Worm (Caenorhabditis elegans) whole organism, midembryonic: ENCODE results near the gene Y75B8A.8.
A peak's percentile ranks its signal among the peaks of the same experiment; 100 is the strongest.

Experiments used
- T22C8.4 ChIP-seq: fragments of 200-800 bp; sonication (Bioruptor generic); IDR thresholded peaks from 2 replicates; pipeline ENCODE4 v1.3.6; 2022; ENCODE audit warnings: missing genetic modification characterization, missing compliant biosample characterization
- cog-1 ChIP-seq: sonication (generic microtip); optimal IDR thresholded peaks from 2 replicates; lab custom pipeline; 2016; ENCODE audit warnings: missing genetic modification characterization, missing compliant biosample characterization
- flt-1 ChIP-seq: fragments of 200-800 bp; sonication (Bioruptor generic); IDR thresholded peaks from 2 replicates; pipeline ENCODE4 v1.3.6; 2022; ENCODE audit warnings: missing genetic modification characterization, missing compliant biosample characterization
- klf-2 ChIP-seq: fragments of 200-800 bp; sonication (Bioruptor generic); conservative IDR thresholded peaks from 2 replicates; pipeline ENCODE4 v1.3.6; 2022; ENCODE audit warnings: missing genetic modification reagents, missing genetic modification characterization, missing compliant biosample characterization
- med-1 ChIP-seq: sonication (generic microtip); optimal IDR thresholded peaks from 2 replicates; lab custom pipeline; 2017; ENCODE audit warnings: missing genetic modification characterization, mild to moderate bottlenecking, missing compliant biosample characterization, antibody characterized with exemption, missing genetic modification reagents; ENCODE audit not compliant: insufficient read depth
- tab-1 ChIP-seq: fragments of 200-800 bp; sonication (Bioruptor generic); IDR thresholded peaks from 2 replicates; pipeline ENCODE4 v1.3.6; 2022; ENCODE audit warnings: missing genetic modification characterization, missing compliant biosample characterization
- ztf-23 ChIP-seq: fragments of 200-800 bp; sonication (Bioruptor generic); IDR thresholded peaks from 2 replicates; pipeline ENCODE4 v1.3.6; 2022; ENCODE audit warnings: missing genetic modification reagents, missing genetic modification characterization, missing compliant biosample characterization
- ztf-29 ChIP-seq: fragments of 200-800 bp; sonication (Bioruptor generic); IDR thresholded peaks from 2 replicates; pipeline ENCODE4 v1.3.6; 2022; ENCODE audit warnings: missing genetic modification reagents, missing genetic modification characterization, missing compliant biosample characterization

- TF ChIP-seq med-1 (no peak), cog-1 (tag; lab: Kevin White, UChicago) (no peak), ztf-23 (GFP tag; lab: Robert Waterston, UW) (no peak), ztf-29 (no peak), T22C8.4 (GFP tag; lab: Robert Waterston, UW) (no peak), tab-1 (GFP tag; lab: Robert Waterston, UW) (no peak), flt-1 (GFP tag; lab: Robert Waterston, UW) (0 out of 2 replicates have a peak, but pooled peaks have one; percentile 9), klf-2 (GFP tag; lab: Robert Waterston, UW) (no peak)
These were observed 4.0 kb upstream of the Y75B8A.8 start for ce11 chrIII:12156582-12156981.
